Fruit fly (Drosophila melanogaster) whole organism, wandering third instar larva: Measurements from ENCODE around the gene NijB.

Experiments
- Abd-B ChIP-seq: fragments of >200 bp; optimal IDR thresholded peaks from 2 replicates; lab custom pipeline; 2017; ENCODE audit warnings: missing biosample characterization, missing genetic modification characterization
- CG32264 ChIP-seq: fragments of 200-800 bp; sonication (Bioruptor generic); optimal IDR thresholded peaks from 2 replicates; lab custom pipeline; 2016; ENCODE audit warnings: missing biosample characterization, missing genetic modification characterization
- CG9705 ChIP-seq: fragments of 200-800 bp; sonication (Bioruptor generic); optimal IDR thresholded peaks from 2 replicates; lab custom pipeline; 2018; ENCODE audit warnings: missing biosample characterization, mild to moderate bottlenecking, missing genetic modification characterization
- CrebA ChIP-seq: fragments of 200-800 bp; sonication (Bioruptor generic); optimal IDR thresholded peaks from 2 replicates; lab custom pipeline; 2016; ENCODE audit warnings: missing biosample characterization, mild to moderate bottlenecking, missing genetic modification characterization, borderline replicate concordance
- Dif ChIP-seq: fragments of 200-275, 200-300 bp; sonication (Bioruptor generic); optimal IDR thresholded peaks from 2 replicates; lab custom pipeline; 2018; ENCODE audit warnings: missing biosample characterization, missing genetic modification characterization; ENCODE audit not compliant: partially characterized antibody
- GATAd ChIP-seq: sonication (Bioruptor generic); optimal IDR thresholded peaks from 2 replicates; lab custom pipeline; 2016; ENCODE audit warnings: missing biosample characterization, missing genetic modification characterization
- HLH106 ChIP-seq: fragments of 200-800 bp; optimal IDR thresholded peaks from 3 replicates; lab custom pipeline; 2019; ENCODE audit warnings: missing biosample characterization, mild to moderate bottlenecking, missing genetic modification characterization, moderate library complexity
- Hnf4 ChIP-seq: fragments of 200-800 bp; sonication (Bioruptor generic); optimal IDR thresholded peaks from 2 replicates; lab custom pipeline; 2016; ENCODE audit warnings: missing biosample characterization, mild to moderate bottlenecking, missing genetic modification characterization
- Hr78 ChIP-seq: fragments of >200 bp; optimal IDR thresholded peaks from 2 replicates; lab custom pipeline; 2017; ENCODE audit warnings: missing biosample characterization, missing genetic modification characterization
- Hr83 ChIP-seq: fragments of 200-300 bp; sonication (Bioruptor generic); optimal IDR thresholded peaks from 2 replicates; lab custom pipeline; 2016; ENCODE audit warnings: missing biosample characterization, mild to moderate bottlenecking, missing genetic modification characterization, moderate library complexity; ENCODE audit not compliant: poor library complexity, severe bottlenecking
- Jra ChIP-seq: sonication (Bioruptor generic); optimal IDR thresholded peaks from 2 replicates; lab custom pipeline; 2016; ENCODE audit warnings: missing biosample characterization, missing genetic modification characterization
- Mio ChIP-seq: sonication (Bioruptor generic); optimal IDR thresholded peaks from 2 replicates; lab custom pipeline; 2016; ENCODE audit warnings: missing biosample characterization, missing genetic modification characterization
- Myc ChIP-seq: fragments of >200 bp; optimal IDR thresholded peaks from 2 replicates; lab custom pipeline; 2017
- N ChIP-seq: fragments of >200 bp; optimal IDR thresholded peaks from 2 replicates; lab custom pipeline; 2018; ENCODE audit warnings: missing biosample characterization, missing external identifiers, missing genetic modification characterization
- OdsH ChIP-seq: fragments of 200-800 bp; sonication (Bioruptor generic); optimal IDR thresholded peaks from 2 replicates; lab custom pipeline; 2016; ENCODE audit warnings: missing biosample characterization, mild to moderate bottlenecking, missing genetic modification characterization
- Rel ChIP-seq, 2 experiments: fragments of 200-800 bp; sonication (Bioruptor generic) in 1 of 2; optimal IDR thresholded peaks; 2 replicates in 1 of 2; 3 replicates in 1 of 2; lab custom pipeline; 2016 to 2019; ENCODE audit warnings: mild to moderate bottlenecking in 2 of 2, missing biosample characterization in 2 of 2, missing genetic modification characterization in 2 of 2, moderate library complexity in 1 of 2
- Sp1 ChIP-seq: fragments of 200-800 bp; sonication (Bioruptor generic); optimal IDR thresholded peaks from 3 replicates; lab custom pipeline; 2019; ENCODE audit warnings: missing biosample characterization, mild to moderate bottlenecking, missing genetic modification characterization, moderate library complexity
- Vsx2 ChIP-seq: fragments of 200-300, 225-300 bp; sonication (Bioruptor generic); optimal IDR thresholded peaks from 2 replicates; lab custom pipeline; 2018; ENCODE audit warnings: missing biosample characterization, missing genetic modification characterization; ENCODE audit not compliant: partially characterized antibody
- br ChIP-seq: fragments of 200-800 bp; sonication (Bioruptor generic); optimal IDR thresholded peaks from 2 replicates; lab custom pipeline; 2016; ENCODE audit warnings: missing biosample characterization, missing genetic modification characterization
- brk ChIP-seq: fragments of 200-800 bp; sonication (Bioruptor generic); optimal IDR thresholded peaks from 2 replicates; lab custom pipeline; 2016; ENCODE audit warnings: missing biosample characterization, mild to moderate bottlenecking, missing genetic modification characterization
- dl ChIP-seq, 2 experiments: fragments of 175-275, 200-275 bp in 1 of 2; fragments of 200-275 bp in 1 of 2; sonication (Bioruptor generic); optimal IDR thresholded peaks; lab custom pipeline; 2018; ENCODE audit warnings: mild to moderate bottlenecking in 2 of 2, missing biosample characterization in 2 of 2, missing genetic modification characterization in 2 of 2, moderate library complexity in 2 of 2; ENCODE audit not compliant: partially characterized antibody in 2 of 2, insufficient read depth in 1 of 2
- dmrt93B ChIP-seq: fragments of 200-800 bp; sonication (Bioruptor generic); optimal IDR thresholded peaks from 2 replicates; lab custom pipeline; 2018; ENCODE audit warnings: missing biosample characterization, mild to moderate bottlenecking, missing genetic modification characterization
- dsf ChIP-seq: sonication (Bioruptor generic); optimal IDR thresholded peaks from 2 replicates; lab custom pipeline; 2016; ENCODE audit warnings: missing biosample characterization, missing genetic modification characterization, borderline replicate concordance
- ey ChIP-seq: fragments of 200-800 bp; sonication (Bioruptor generic); optimal IDR thresholded peaks from 2 replicates; lab custom pipeline; 2016; ENCODE audit warnings: missing biosample characterization, missing genetic modification characterization
- foxo ChIP-seq, 2 experiments: fragments of 200-800 bp; sonication (Bioruptor generic); optimal IDR thresholded peaks; 2 replicates in 1 of 2; 3 replicates in 1 of 2; lab custom pipeline; 2016 to 2017; ENCODE audit warnings: missing biosample characterization in 2 of 2, missing genetic modification characterization in 2 of 2
- fru ChIP-seq: fragments of 200-800 bp; sonication (Bioruptor generic); optimal IDR thresholded peaks from 3 replicates; lab custom pipeline; 2016; ENCODE audit warnings: missing biosample characterization, mild to moderate bottlenecking, missing genetic modification characterization
- h ChIP-seq: fragments of 200-800 bp; sonication (Bioruptor generic); optimal IDR thresholded peaks from 3 replicates; lab custom pipeline; 2016; ENCODE audit warnings: missing biosample characterization, mild to moderate bottlenecking, missing genetic modification characterization
- pan ChIP-seq: fragments of >200 bp; optimal IDR thresholded peaks from 2 replicates; lab custom pipeline; 2017
- psq ChIP-seq: fragments of 200-800 bp; sonication (Bioruptor generic); optimal IDR thresholded peaks from 3 replicates; lab custom pipeline; 2017; ENCODE audit warnings: missing biosample characterization, mild to moderate bottlenecking, missing genetic modification characterization, moderate library complexity
- rgr ChIP-seq: fragments of 200-800 bp; sonication (Bioruptor generic); optimal IDR thresholded peaks from 3 replicates; lab custom pipeline; 2016; ENCODE audit warnings: missing biosample characterization, mild to moderate bottlenecking, missing genetic modification characterization
- sage ChIP-seq: fragments of 200-800 bp; sonication (Bioruptor generic); optimal IDR thresholded peaks from 2 replicates; lab custom pipeline; 2016; ENCODE audit warnings: missing biosample characterization, mild to moderate bottlenecking, missing genetic modification characterization
- sv ChIP-seq: fragments of 200-800 bp; sonication (Bioruptor generic); optimal IDR thresholded peaks from 3 replicates; lab custom pipeline; 2016; ENCODE audit warnings: missing biosample characterization, missing genetic modification characterization
- usp ChIP-seq: fragments of >200 bp; optimal IDR thresholded peaks from 2 replicates; lab custom pipeline; 2017; ENCODE audit warnings: missing biosample characterization, missing genetic modification characterization
- woc ChIP-seq: sonication (Bioruptor generic); optimal IDR thresholded peaks from 2 replicates; lab custom pipeline; 2016; ENCODE audit warnings: missing biosample characterization, mild to moderate bottlenecking, missing genetic modification characterization

The NijB gene

dm6 chr3L:18865447-18866367 is 26.5 kb upstream of the NijB start, which contains the start of gene CG14074:
Gene CG14074 (plus strand): TSS chr3L:18866225.
- TF ChIP-seq dl (GFP tag; optimal IDR thresholded peaks at IDR 0.05; lab: Kevin White, UChicago; ENCODE audit: insufficient read depth in 1 of 2, partially characterized antibody in 2 of 2) (no peak), HLH106 (no peak), sage (GFP tag; lab: Kevin White, UChicago) (peak; percentile 64), GATAd (GFP tag; lab: Kevin White, UChicago) (no peak), Rel (GFP tag; optimal IDR thresholded peaks at IDR 0.05; lab: Kevin White, UChicago) (no peak), Rel (tag; optimal IDR thresholded peaks at IDR 0.05; lab: Kevin White, UChicago) (peak; percentile 52), brk (GFP tag; lab: Kevin White, UChicago) (peak; percentile 0), CG32264 (no peak), Abd-B (no peak), h (GFP tag; lab: Kevin White, UChicago) (no peak), fru (GFP tag; lab: Kevin White, UChicago) (no peak), woc (GFP tag; lab: Kevin White, UChicago) (peak; percentile 11)

dm6 chr3L:18867521-18867920 is 24.7 kb upstream of the NijB start, which contains the start of gene Dysb:
Gene Dysb (plus strand): TSS chr3L:18867771.
- TF ChIP-seq dl (GFP tag; optimal IDR thresholded peaks at IDR 0.05; lab: Kevin White, UChicago; ENCODE audit: insufficient read depth in 1 of 2, partially characterized antibody in 2 of 2) (no peak), usp (GFP tag; lab: Kevin White, UChicago) (no peak), dsf (peak; percentile 37), Hr78 (GFP tag; lab: Kevin White, UChicago) (no peak), foxo (GFP tag; optimal IDR thresholded peaks at IDR 0.05; lab: Kevin White, UChicago) (peak in 1 of 2 experiments; percentile 84), h (GFP tag; lab: Kevin White, UChicago) (peak; percentile 72), N (GFP tag; lab: Kevin White, UChicago) (no peak), Myc (lab: Kevin White, UChicago) (no peak), sage (GFP tag; lab: Kevin White, UChicago) (no peak), Sp1 (GFP tag; lab: Kevin White, UChicago) (peak; percentile 78), GATAd (GFP tag; lab: Kevin White, UChicago) (no peak), Rel (GFP tag; optimal IDR thresholded peaks at IDR 0.05; lab: Kevin White, UChicago) (no peak), Rel (tag; optimal IDR thresholded peaks at IDR 0.05; lab: Kevin White, UChicago) (peak; percentile 50), Vsx2 (GFP tag; lab: Kevin White, UChicago) (no peak), Abd-B (no peak), br (GFP tag; lab: Kevin White, UChicago) (peak; percentile 58), OdsH (GFP tag; lab: Kevin White, UChicago) (peak; percentile 78), Jra (GFP tag; lab: Kevin White, UChicago) (peak; percentile 48), Hr83 (GFP tag; lab: Kevin White, UChicago) (peak; percentile 84), CG9705 (peak; percentile 67), brk (GFP tag; lab: Kevin White, UChicago) (peak; percentile 79), psq (GFP tag; lab: Kevin White, UChicago) (peak; percentile 76), Dif (GFP tag; lab: Kevin White, UChicago) (peak; percentile 54), Mio (GFP tag; lab: Kevin White, UChicago) (no peak), CrebA (GFP tag; lab: Kevin White, UChicago) (no peak), HLH106 (peak; percentile 78), pan (lab: Kevin White, UChicago) (no peak), woc (GFP tag; lab: Kevin White, UChicago) (peak; percentile 73), rgr (GFP tag; lab: Kevin White, UChicago) (peak; percentile 83), Hnf4 (GFP tag; lab: Kevin White, UChicago) (peak; percentile 82), fru (GFP tag; lab: Kevin White, UChicago) (peak; percentile 70), dmrt93B (GFP tag; lab: Kevin White, UChicago) (peak; percentile 28), sv (peak; percentile 73), ey (peak; percentile 59)
